Fruit fly (Drosophila melanogaster) Kc167 (cell line): ENCODE data around the gene CG1213.

Experiments used
- Myc ChIP-seq: fragments of >200 bp; optimal IDR thresholded peaks from 2 replicates; lab custom pipeline; 2017; ENCODE audit warnings: missing external identifiers
- Sin3A ChIP-seq: fragments of >200 bp; optimal IDR thresholded peaks from 2 replicates; lab custom pipeline; 2018; ENCODE audit warnings: missing external identifiers
- h ChIP-seq: fragments of >200 bp; optimal IDR thresholded peaks from 3 replicates; lab custom pipeline; 2018; ENCODE audit warnings: missing external identifiers
- insv ChIP-seq: fragments of >200 bp; optimal IDR thresholded peaks from 3 replicates; lab custom pipeline; 2018; ENCODE audit warnings: missing external identifiers
- psq ChIP-seq: fragments of >200 bp; optimal IDR thresholded peaks from 2 replicates; lab custom pipeline; 2017; ENCODE audit warnings: missing external identifiers
- ttk ChIP-seq: sonication (Bioruptor generic); optimal IDR thresholded peaks from 2 replicates; lab custom pipeline; 2017; ENCODE audit warnings: missing external identifiers

CG1213 gene

DNA sequence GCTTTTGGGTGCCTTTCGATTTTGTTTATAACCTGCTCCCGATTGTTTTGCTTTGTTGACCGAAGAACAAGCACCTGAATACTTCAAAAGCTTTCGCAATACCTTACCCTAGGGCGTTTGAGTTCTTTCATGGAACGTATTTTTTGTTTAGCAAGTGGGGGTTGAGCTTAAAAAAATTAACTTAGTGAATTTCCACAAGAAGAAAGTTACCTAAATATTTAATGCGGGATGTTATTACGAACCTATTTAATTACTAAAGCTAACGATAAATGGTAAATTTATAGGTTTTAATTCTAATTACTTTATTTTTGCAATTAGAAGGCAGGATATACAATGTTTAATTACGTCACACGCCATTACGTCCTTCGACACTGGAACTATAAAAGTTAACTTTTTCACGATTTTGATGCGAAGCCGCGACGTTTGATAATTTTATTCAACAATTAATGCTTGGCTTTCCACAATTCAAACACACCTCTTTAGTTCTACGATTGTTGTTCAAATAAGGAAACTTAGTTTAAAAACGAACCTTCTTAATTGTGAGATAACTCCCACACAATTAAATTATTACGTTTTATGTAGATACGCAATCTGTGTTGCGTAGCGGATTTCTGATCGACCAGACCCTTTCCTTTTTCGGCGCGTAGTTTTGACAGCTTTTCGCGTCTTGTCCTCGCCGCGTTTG lies 20.4 kb downstream of the CG1213 start:
- TF ChIP-seq insv (no peak), psq (lab: Kevin White, UChicago) (no peak), h (lab: Kevin White, UChicago) (no peak), Myc (lab: Kevin White, UChicago) (no peak), ttk (lab: Kevin White, UChicago) (no peak), Sin3A (no peak)

DNA sequence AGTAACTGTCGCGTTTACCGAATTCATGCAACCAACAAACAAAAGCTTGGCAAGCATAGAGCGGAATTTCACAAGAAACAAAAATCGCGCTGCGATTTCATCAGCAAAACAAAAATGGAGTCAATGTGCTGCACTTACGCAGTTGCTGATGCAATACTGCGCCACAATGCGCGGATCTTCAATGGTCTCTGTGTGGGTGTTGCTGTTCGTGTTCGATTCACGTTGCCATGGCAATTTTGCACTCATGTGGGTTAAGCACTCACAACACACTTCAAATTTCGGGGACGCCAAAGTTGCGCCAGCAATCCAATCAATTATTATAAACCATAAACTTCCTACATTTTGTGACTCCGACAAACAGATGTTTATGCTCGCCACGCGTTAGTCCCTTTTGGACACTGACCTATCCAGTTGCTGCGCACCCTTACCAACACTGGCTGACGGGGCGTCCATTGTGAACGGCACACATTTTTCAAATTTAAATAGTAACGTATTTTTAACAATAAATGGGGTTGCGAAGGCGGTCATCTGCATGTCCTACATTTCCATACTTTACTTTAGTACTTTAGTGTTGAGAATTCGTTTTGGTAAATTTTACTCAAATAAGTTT lies 21.2 kb downstream of the CG1213 start, which contains the start of gene CG2017:
Gene CG2017, minus strand, starts transcription at position 374 of the 610 bp plus-strand sequence.
- TF ChIP-seq insv: no peak
- no peak for TF ChIP-seq h (lab: Kevin White, UChicago)
- TF ChIP-seq Sin3A: no peak
- TF ChIP-seq psq (lab: Kevin White, UChicago): no peak
- TF ChIP-seq ttk (lab: Kevin White, UChicago): no peak

DNA sequence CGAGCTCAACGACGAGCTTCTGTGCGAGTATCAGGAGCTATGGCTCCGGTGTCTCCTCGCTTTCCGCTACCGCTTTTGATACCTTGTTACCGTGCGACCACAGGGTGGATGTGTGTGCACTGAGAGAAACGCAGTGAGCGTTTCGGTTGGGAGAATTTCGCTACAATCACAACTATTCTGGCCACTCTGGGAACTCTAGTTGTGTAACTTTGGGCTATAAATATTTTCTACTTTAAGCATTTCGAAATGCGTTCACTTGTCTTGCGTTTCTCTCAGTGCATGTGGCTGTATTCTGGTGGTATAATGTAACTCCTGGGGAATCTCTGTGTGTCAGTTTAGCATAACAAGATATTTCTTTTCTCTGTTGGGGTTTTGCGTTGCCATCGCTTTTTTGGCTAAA lies 30.4 kb downstream of the CG1213 start:
- no peak for TF ChIP-seq h (lab: Kevin White, UChicago)
- no peak for TF ChIP-seq Myc (lab: Kevin White, UChicago)
- TF ChIP-seq insv: no peak
- no peak for TF ChIP-seq Sin3A
- TF ChIP-seq ttk (lab: Kevin White, UChicago): no peak
- TF ChIP-seq psq (lab: Kevin White, UChicago): no peak

DNA sequence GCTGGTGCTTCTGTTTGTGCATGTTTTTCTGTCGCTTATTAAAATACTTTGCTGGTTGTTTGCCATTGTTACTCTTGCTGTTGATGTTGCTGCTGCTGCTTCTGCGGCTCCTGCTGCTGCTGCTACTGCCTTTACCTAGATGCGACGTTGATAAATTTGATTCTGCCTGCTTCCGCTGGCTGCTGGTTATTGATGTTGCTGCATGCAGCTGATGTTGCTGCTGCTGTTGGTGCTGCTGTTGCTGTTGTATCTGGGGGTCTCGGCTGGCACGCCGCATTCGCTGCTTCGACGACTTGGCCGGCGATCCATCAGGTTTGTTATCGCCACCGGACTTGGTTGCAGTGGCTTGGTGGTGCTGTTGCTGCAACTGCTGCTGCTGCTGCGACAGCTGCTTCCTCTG lies 36.4 kb downstream of the CG1213 start:
- no peak for TF ChIP-seq psq (lab: Kevin White, UChicago)
- no peak for TF ChIP-seq insv

DNA sequence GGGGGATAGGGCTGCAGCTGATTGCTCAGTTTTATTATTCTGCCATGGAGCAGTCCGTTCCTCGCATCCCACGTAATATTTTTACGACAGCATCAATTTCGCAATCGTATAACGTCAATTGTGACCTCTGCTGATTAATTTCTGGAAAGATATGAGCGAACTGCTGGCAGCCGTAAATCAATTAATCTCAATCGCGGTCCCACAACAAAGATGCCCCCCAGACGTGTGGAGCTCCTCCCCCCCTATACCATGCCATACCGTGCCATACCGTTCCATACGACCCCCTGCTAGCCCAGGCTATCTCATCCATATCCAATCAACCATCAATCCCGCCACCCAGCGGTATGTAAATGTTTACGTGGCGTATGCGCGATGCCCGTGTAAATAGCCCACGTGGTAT lies 40.3 kb downstream of the CG1213 start:
- no peak for TF ChIP-seq Sin3A
- no peak for TF ChIP-seq Myc (lab: Kevin White, UChicago)
- no peak for TF ChIP-seq insv
- no peak for TF ChIP-seq h (lab: Kevin White, UChicago)
